Worm (Caenorhabditis elegans): ENCODE data around the gene dnj-18.
A peak's percentile ranks its signal among the peaks of the same experiment; 100 is the strongest.

The dnj-18 gene

DNA sequence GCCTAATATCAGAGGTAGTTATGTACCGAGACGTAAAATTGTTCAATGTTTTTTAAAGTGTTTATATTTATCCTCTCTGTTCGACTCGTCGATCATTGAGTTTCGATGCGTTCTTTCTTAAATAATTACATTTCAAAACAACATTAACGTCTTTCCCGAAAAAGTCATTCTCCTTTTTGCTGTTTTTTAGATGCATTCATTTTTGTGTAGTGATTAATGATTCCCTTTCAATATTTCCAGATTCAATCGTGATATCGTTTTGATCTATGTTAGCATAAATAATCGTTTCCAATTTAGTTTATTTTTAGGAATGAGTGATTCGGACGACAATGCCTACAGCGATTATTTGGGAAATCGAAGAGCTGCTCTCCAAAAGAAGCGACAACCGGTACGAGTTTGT is 4.2 kb upstream of the dnj-18 start, which contains the start of gene T04A8.8:
T04A8.8 (plus strand) TSS at position 301 of the 400 bp plus-strand sequence.
- TF ChIP-seq nhr-90 (tag; optimal IDR thresholded peaks at IDR 0.05) (no peak), ceh-91 (GFP tag; IDR thresholded peaks at IDR 0.05) (no peak), D2030.7 (GFP tag; IDR thresholded peaks at IDR 0.05) (no peak), sptf-2 (GFP tag; optimal IDR thresholded peaks at IDR 0.05) (no peak), F55B11.4 (tag; optimal IDR thresholded peaks at IDR 0.05; ENCODE audit: borderline replicate concordance, insufficient read depth) (no peak), pbrm-1 (GFP tag; IDR thresholded peaks at IDR 0.05) (no peak), F39B2.1 (GFP tag; IDR thresholded peaks at IDR 0.05) (no peak), madf-6 (GFP tag; IDR thresholded peaks at IDR 0.05) (no peak), hmg-20 (GFP tag; IDR thresholded peaks at IDR 0.05) (no peak), T26A5.8 (tag; optimal IDR thresholded peaks at IDR 0.05) (no peak), lsl-1 (GFP tag; optimal IDR thresholded peaks at IDR 0.05) (no peak), Y95B8A.8 (GFP tag; IDR thresholded peaks at IDR 0.05) (no peak), ztf-22 (GFP tag; optimal IDR thresholded peaks at IDR 0.05) (no peak), madf-10 (tag; optimal IDR thresholded peaks at IDR 0.05) (no peak), athp-1 (tag; optimal IDR thresholded peaks at IDR 0.05) (no peak), lin-40 (tag; optimal IDR thresholded peaks at IDR 0.05) (no peak), tbx-9 (tag; optimal IDR thresholded peaks at IDR 0.05; ENCODE audit: borderline replicate concordance) (no peak), repo-1 (tag; optimal IDR thresholded peaks at IDR 0.05) (no peak)

DNA sequence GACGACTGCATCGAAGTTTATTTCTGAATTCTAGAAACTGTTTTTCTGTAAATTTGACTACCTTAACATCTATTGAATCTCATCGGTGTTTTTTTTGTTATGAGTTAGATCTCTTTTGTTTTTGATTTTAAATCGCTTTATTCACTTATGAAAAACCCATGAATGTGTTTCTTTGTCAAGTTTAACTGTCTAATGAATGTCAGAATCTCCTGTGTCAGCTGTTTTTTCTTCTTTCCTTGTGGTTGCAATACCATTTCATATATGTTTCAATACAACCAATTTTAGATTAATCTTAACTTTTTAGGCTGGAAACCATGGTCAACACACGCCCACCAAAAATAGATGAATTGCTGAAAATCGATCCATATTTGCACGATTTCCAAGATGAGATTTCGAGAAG is 2.9 kb upstream of the dnj-18 start, which contains the start of gene T04A8.7:
T04A8.7 (plus strand) TSS at position 301 of the 400 bp plus-strand sequence.
- TF ChIP-seq pha-4 (tag; optimal IDR thresholded peaks at IDR 0.05) (no peak), hmg-1.2 (GFP tag; IDR thresholded peaks at IDR 0.05) (no peak), ama-1 (optimal IDR thresholded peaks at IDR 0.05) (no peak), ama-1 (GFP tag; optimal IDR thresholded peaks at IDR 0.05) (peak in 1 of 2 experiments; percentile 18), ztf-18 (tag; optimal IDR thresholded peaks at IDR 0.05) (peak; percentile 29), ekl-4 (GFP tag; IDR thresholded peaks at IDR 0.05) (0 out of 2 replicates have a peak, but pooled peaks have one; percentile 20), ccch-3 (GFP tag; optimal IDR thresholded peaks at IDR 0.05) (no peak), tlf-1 (GFP tag; optimal IDR thresholded peaks at IDR 0.05) (no peak), K11D2.4 (GFP tag; IDR thresholded peaks at IDR 0.05) (no peak), nfya-2 (GFP tag; IDR thresholded peaks at IDR 0.05) (no peak)

DNA sequence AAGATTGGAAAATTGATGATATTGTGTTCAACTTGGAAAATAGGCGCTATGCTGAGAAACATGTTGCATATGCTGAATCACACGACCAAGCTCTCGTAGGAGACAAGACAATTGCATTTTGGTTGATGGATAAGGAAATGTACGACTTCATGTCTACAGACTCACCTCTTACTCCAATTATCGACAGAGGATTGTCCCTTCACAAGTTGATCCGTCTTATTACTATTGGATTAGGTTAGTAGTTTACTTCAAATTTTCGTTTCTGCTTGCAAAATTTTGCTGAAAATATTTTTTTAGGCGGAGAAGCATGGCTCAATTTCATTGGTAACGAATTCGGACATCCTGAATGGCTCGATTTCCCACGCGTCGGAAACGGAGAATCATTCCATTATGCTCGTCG is 1.0 kb upstream of the dnj-18 start:
- no peak for TF ChIP-seq nhr-179 (tag; optimal IDR thresholded peaks at IDR 0.05)
- TF ChIP-seq dpl-1 (GFP tag; optimal IDR thresholded peaks at IDR 0.05), result no peak
- no peak for TF ChIP-seq F39B2.1 (GFP tag; IDR thresholded peaks at IDR 0.05)
- no peak for TF ChIP-seq tlf-1 (GFP tag; optimal IDR thresholded peaks at IDR 0.05)

DNA sequence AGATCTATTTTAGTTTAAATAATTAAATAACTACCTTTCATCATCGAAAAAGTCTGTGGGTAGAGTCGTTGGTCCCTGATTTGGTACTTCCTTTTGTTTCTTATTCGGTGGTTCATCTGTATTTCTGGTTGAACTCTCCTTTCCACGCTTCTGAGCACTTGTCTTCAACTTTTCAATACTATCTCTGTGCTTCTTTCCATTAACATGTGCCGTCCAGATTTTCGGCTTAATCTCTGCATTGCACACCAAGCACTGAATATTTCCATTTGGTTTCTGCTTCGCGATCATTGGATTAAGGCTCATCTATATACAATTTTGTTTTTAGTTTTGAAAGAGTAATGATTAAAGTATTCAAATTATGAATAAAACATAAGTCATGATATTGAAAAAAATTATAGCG is 2.0 kb downstream of the dnj-18 start, which contains the start of gene sel-13:
sel-13 (minus strand) TSS at position 303 of the 400 bp plus-strand sequence.
- no peak for TF ChIP-seq attf-5 (GFP tag; optimal IDR thresholded peaks at IDR 0.05)
- no peak for TF ChIP-seq Y95B8A.8 (GFP tag; IDR thresholded peaks at IDR 0.05)
- no peak for TF ChIP-seq F49E8.2 (tag; optimal IDR thresholded peaks at IDR 0.05; ENCODE audit: insufficient read depth)
- TF ChIP-seq D2030.7 (GFP tag; IDR thresholded peaks at IDR 0.05), result no peak
- TF ChIP-seq rcor-1 (GFP tag; IDR thresholded peaks at IDR 0.05), result no peak
- TF ChIP-seq F57A8.1 (GFP tag; optimal IDR thresholded peaks at IDR 0.05), result no peak
- no peak for TF ChIP-seq unc-130 (GFP tag; optimal IDR thresholded peaks at IDR 0.05)
- no peak for TF ChIP-seq lin-40 (tag; optimal IDR thresholded peaks at IDR 0.05)

Measured in whole organism, young adult.